Worm (Caenorhabditis elegans) whole organism, early embryonic: Measurements from ENCODE around the gene fbxa-9.

Experiments used
- B0310.2 ChIP-seq: sonication (generic microtip); optimal IDR thresholded peaks from 2 replicates; lab custom pipeline; 2016; ENCODE audit warnings: mild to moderate bottlenecking, missing genetic modification characterization, missing compliant biosample characterization
- ama-1 ChIP-seq: fragments of 150-350 bp; optimal IDR thresholded peaks from 2 replicates; lab custom pipeline; 2014
- ets-7 ChIP-seq: sonication (generic microtip); optimal IDR thresholded peaks from 2 replicates; lab custom pipeline; 2016; ENCODE audit warnings: missing genotype, missing genetic modification characterization, missing compliant biosample characterization
- flt-1 ChIP-seq: fragments of 200-800 bp; sonication (Bioruptor generic); IDR thresholded peaks from 2 replicates; pipeline ENCODE4 v1.3.6; 2022; ENCODE audit warnings: missing genetic modification characterization, missing compliant biosample characterization
- hmbx-1 ChIP-seq: sonication (generic microtip); optimal IDR thresholded peaks from 2 replicates; lab custom pipeline; 2016; ENCODE audit warnings: mild to moderate bottlenecking, missing genetic modification characterization, missing compliant biosample characterization
- scrt-1 ChIP-seq: fragments of 200-800 bp; sonication (Bioruptor generic); IDR thresholded peaks from 2 replicates; pipeline ENCODE4 v1.3.6; 2022; ENCODE audit warnings: missing genetic modification characterization, missing compliant biosample characterization
- tbx-37 ChIP-seq: fragments of 200-800 bp; sonication (Bioruptor generic); conservative IDR thresholded peaks from 2 replicates; pipeline ENCODE4 v1.3.6; 2022; ENCODE audit warnings: missing genetic modification reagents, missing genetic modification characterization, missing compliant biosample characterization

- TF ChIP-seq B0310.2 (tag; lab: Kevin White, UChicago) (no peak), hmbx-1 (no peak), ama-1 (lab: Kevin White, UChicago) (no peak), scrt-1 (GFP tag; lab: Robert Waterston, UW) (no peak), flt-1 (GFP tag; lab: Robert Waterston, UW) (no peak), ets-7 (no peak), tbx-37 (no peak)
Measured at ce11 chrIII:2276842-2277241, 10.4 kb downstream of the fbxa-9 start, which contains the start of gene Y54F10BM.21.
